Fruit fly (Drosophila melanogaster) whole organism, embryonic: ENCODE results near the gene Cdk1.
A peak's percentile ranks its signal among the peaks of the same experiment; 100 is the strongest.

Experiments
- Adf1 ChIP-seq: fragments of 200-800 bp; sonication (Bioruptor generic); IDR thresholded peaks from 2 replicates; pipeline ENCODE4 v1.3.6; 2022; ENCODE audit warnings: missing biosample characterization, missing genetic modification characterization
- Antp ChIP-seq: fragments of 200-800 bp; sonication (Bioruptor generic); optimal IDR thresholded peaks from 3 replicates; lab custom pipeline; 2016; ENCODE audit warnings: missing biosample characterization, missing genetic modification characterization
- B-H2 ChIP-seq: fragments of 200-800 bp; sonication (Bioruptor generic); optimal IDR thresholded peaks from 2 replicates; lab custom pipeline; 2018; ENCODE audit warnings: missing biosample characterization, mild to moderate bottlenecking, missing genetic modification characterization
- BEAF-32 ChIP-seq: fragments of 200-800 bp; sonication (Bioruptor generic); optimal IDR thresholded peaks from 3 replicates; lab custom pipeline; 2017; ENCODE audit warnings: missing biosample characterization, missing genetic modification characterization, mild to moderate bottlenecking, moderate library complexity, missing genetic modification reagents
- Bgb ChIP-seq: fragments of 200-800 bp; sonication (Bioruptor generic); IDR thresholded peaks from 2 replicates; pipeline ENCODE4 v1.3.6; 2022; ENCODE audit warnings: missing biosample characterization, missing genetic modification characterization; ENCODE audit not compliant: partially characterized antibody
- CG10565 ChIP-seq: fragments of 200-800 bp; sonication (Bioruptor generic); optimal IDR thresholded peaks from 3 replicates; lab custom pipeline; 2016; ENCODE audit warnings: missing biosample characterization, mild to moderate bottlenecking, missing genetic modification characterization
- CG10654 ChIP-seq: fragments of 200-800 bp; sonication (Bioruptor generic); optimal IDR thresholded peaks from 2 replicates; lab custom pipeline; 2016; ENCODE audit warnings: missing biosample characterization, missing genetic modification characterization
- CG11723 ChIP-seq: fragments of 200-800 bp; sonication (Bioruptor generic); optimal IDR thresholded peaks from 2 replicates; lab custom pipeline; 2017; ENCODE audit warnings: missing biosample characterization, mild to moderate bottlenecking, missing genetic modification characterization
- CG12071 ChIP-seq: fragments of 200-800 bp; sonication (Bioruptor generic); optimal IDR thresholded peaks from 3 replicates; lab custom pipeline; 2018; ENCODE audit warnings: missing biosample characterization, mild to moderate bottlenecking, missing genetic modification characterization
- CG12744 ChIP-seq: fragments of 200-800 bp; sonication (Bioruptor generic); optimal IDR thresholded peaks from 2 replicates; lab custom pipeline; 2016; ENCODE audit warnings: missing biosample characterization, missing genetic modification characterization
- CG15011 ChIP-seq: fragments of 200-800 bp; sonication (Bioruptor generic); optimal IDR thresholded peaks from 3 replicates; lab custom pipeline; 2018; ENCODE audit warnings: missing biosample characterization, mild to moderate bottlenecking, missing genetic modification characterization
- CG15479 ChIP-seq: fragments of 200-800 bp; sonication (Bioruptor generic); optimal IDR thresholded peaks from 3 replicates; lab custom pipeline; 2019; ENCODE audit warnings: missing biosample characterization, mild to moderate bottlenecking, missing genetic modification characterization, moderate library complexity
- CG1647 ChIP-seq: fragments of 200-800 bp; sonication (Bioruptor generic); optimal IDR thresholded peaks from 3 replicates; lab custom pipeline; 2016; ENCODE audit warnings: missing biosample characterization, missing genetic modification characterization
- CG17186 ChIP-seq: fragments of 200-800 bp; sonication (Bioruptor generic); optimal IDR thresholded peaks from 3 replicates; lab custom pipeline; 2017; ENCODE audit warnings: missing biosample characterization, missing genetic modification reagents, missing genetic modification characterization
- CG17328 ChIP-seq: fragments of 200-800 bp; sonication (Bioruptor generic); IDR thresholded peaks from 2 replicates; pipeline ENCODE4 v1.3.6; 2022; ENCODE audit warnings: missing biosample characterization, missing genetic modification characterization
- CG17385 ChIP-seq: fragments of 200-800 bp; sonication (Bioruptor generic); optimal IDR thresholded peaks from 3 replicates; lab custom pipeline; 2018; ENCODE audit warnings: missing biosample characterization, mild to moderate bottlenecking, missing genetic modification characterization
- CG18262 ChIP-seq: fragments of 200-800 bp; optimal IDR thresholded peaks from 3 replicates; lab custom pipeline; 2019; ENCODE audit warnings: missing biosample characterization, mild to moderate bottlenecking, missing genetic modification characterization, moderate library complexity
- CG2875 ChIP-seq: fragments of 200-800 bp; sonication (Bioruptor generic); optimal IDR thresholded peaks from 2 replicates; lab custom pipeline; 2017; ENCODE audit warnings: missing biosample characterization, mild to moderate bottlenecking, missing genetic modification characterization, missing genetic modification reagents
- CG33213 ChIP-seq: fragments of 200-800 bp; sonication (Bioruptor generic); optimal IDR thresholded peaks from 3 replicates; lab custom pipeline; 2016; ENCODE audit warnings: missing biosample characterization, missing genetic modification characterization
- CG6813 ChIP-seq: fragments of 200-800 bp; sonication (Bioruptor generic); optimal IDR thresholded peaks from 2 replicates; lab custom pipeline; 2017; ENCODE audit warnings: missing biosample characterization, missing genetic modification characterization, mild to moderate bottlenecking, moderate library complexity, missing genetic modification reagents
- CG7987 ChIP-seq: fragments of 200-800 bp; sonication (Bioruptor generic); optimal IDR thresholded peaks from 2 replicates; lab custom pipeline; 2018; ENCODE audit warnings: missing biosample characterization, mild to moderate bottlenecking, missing genetic modification characterization, moderate library complexity
- CG9609 ChIP-seq: fragments of 200-800 bp; sonication (Bioruptor generic); optimal IDR thresholded peaks from 3 replicates; lab custom pipeline; 2016; ENCODE audit warnings: missing biosample characterization, missing genetic modification characterization
- CG9876 ChIP-seq: fragments of 200-800 bp; sonication (Bioruptor generic); optimal IDR thresholded peaks from 2 replicates; lab custom pipeline; 2016; ENCODE audit warnings: missing biosample characterization, missing genetic modification characterization
- Deaf1 ChIP-seq: fragments of 200-800 bp; optimal IDR thresholded peaks from 3 replicates; lab custom pipeline; 2019; ENCODE audit warnings: missing biosample characterization, mild to moderate bottlenecking, missing genetic modification characterization, moderate library complexity
- Dek ChIP-seq: fragments of 200-800 bp; sonication (Bioruptor generic); optimal IDR thresholded peaks from 3 replicates; lab custom pipeline; 2019; ENCODE audit warnings: missing biosample characterization, mild to moderate bottlenecking, missing genetic modification characterization, moderate library complexity
- Dref ChIP-seq: fragments of 200-800 bp; sonication (Bioruptor generic); IDR thresholded peaks from 2 replicates; pipeline ENCODE4 v1.3.6; 2022; ENCODE audit warnings: missing biosample characterization, missing genetic modification characterization
- Drgx ChIP-seq: fragments of 200-800 bp; sonication (Bioruptor generic); IDR thresholded peaks from 2 replicates; pipeline ENCODE4 v1.3.6; 2022; ENCODE audit warnings: missing biosample characterization, missing genetic modification characterization
- Hr3 ChIP-seq: fragments of 200-800 bp; sonication (Bioruptor generic); optimal IDR thresholded peaks from 3 replicates; lab custom pipeline; 2016; ENCODE audit warnings: missing biosample characterization, missing genetic modification characterization
- NFAT ChIP-seq: fragments of 200-800 bp; sonication (Bioruptor generic); IDR thresholded peaks from 2 replicates; pipeline ENCODE4 v1.3.6; 2022; ENCODE audit warnings: missing biosample characterization, missing genetic modification characterization
- Nf-YB ChIP-seq: fragments of 200-800 bp; sonication (Bioruptor generic); optimal IDR thresholded peaks from 3 replicates; lab custom pipeline; 2019; ENCODE audit warnings: missing biosample characterization, mild to moderate bottlenecking, missing genetic modification characterization, moderate library complexity
- NfI ChIP-seq: fragments of 200-800 bp; sonication (Bioruptor generic); optimal IDR thresholded peaks from 3 replicates; lab custom pipeline; 2018; ENCODE audit warnings: missing biosample characterization, mild to moderate bottlenecking, missing genetic modification characterization, moderate library complexity
- Poxn ChIP-seq: fragments of 200-800 bp; sonication (Bioruptor generic); IDR thresholded peaks from 2 replicates; pipeline ENCODE4 v1.3.6; 2022; ENCODE audit warnings: missing biosample characterization, missing genetic modification characterization
- Rfx ChIP-seq: fragments of 200-800 bp; sonication (Bioruptor generic); IDR thresholded peaks from 2 replicates; pipeline ENCODE4 v1.3.6; 2022; ENCODE audit warnings: missing biosample characterization, missing genetic modification characterization
- Sry-δ ChIP-seq: fragments of 200-800 bp; sonication (Bioruptor generic); optimal IDR thresholded peaks from 2 replicates; lab custom pipeline; 2016; ENCODE audit warnings: missing biosample characterization, missing genetic modification characterization
- ab ChIP-seq: fragments of 200-800 bp; sonication (Bioruptor generic); optimal IDR thresholded peaks from 2 replicates; lab custom pipeline; 2016; ENCODE audit warnings: missing biosample characterization, missing genetic modification characterization
- ac ChIP-seq: fragments of 200-800 bp; sonication (Bioruptor generic); optimal IDR thresholded peaks from 3 replicates; lab custom pipeline; 2017; ENCODE audit warnings: missing biosample characterization, mild to moderate bottlenecking, missing genetic modification characterization
- da ChIP-seq: fragments of 200-800 bp; sonication (Bioruptor generic); optimal IDR thresholded peaks from 2 replicates; lab custom pipeline; 2016; ENCODE audit warnings: missing biosample characterization, missing genetic modification characterization
- dmrt11E ChIP-seq: fragments of 200-800 bp; sonication (Bioruptor generic); optimal IDR thresholded peaks from 3 replicates; lab custom pipeline; 2018; ENCODE audit warnings: missing biosample characterization, mild to moderate bottlenecking, missing genetic modification characterization, moderate library complexity
- dmrt99B ChIP-seq: fragments of 200-800 bp; sonication (Bioruptor generic); optimal IDR thresholded peaks from 2 replicates; lab custom pipeline; 2018; ENCODE audit warnings: missing biosample characterization, mild to moderate bottlenecking, missing genetic modification characterization, moderate library complexity
- ewg ChIP-seq: fragments of 200-800 bp; sonication (Bioruptor generic); optimal IDR thresholded peaks from 3 replicates; lab custom pipeline; 2017; ENCODE audit warnings: mild to moderate bottlenecking, missing biosample characterization, missing genetic modification reagents, missing genetic modification characterization
- fd3F ChIP-seq: fragments of 200-800 bp; sonication (Bioruptor generic); optimal IDR thresholded peaks from 2 replicates; lab custom pipeline; 2018; ENCODE audit warnings: missing biosample characterization, mild to moderate bottlenecking, missing genetic modification characterization, moderate library complexity
- fd96Cb ChIP-seq: fragments of 200-800 bp; sonication (Bioruptor generic); optimal IDR thresholded peaks from 2 replicates; lab custom pipeline; 2018; ENCODE audit warnings: missing biosample characterization, mild to moderate bottlenecking, missing genetic modification characterization, moderate library complexity
- gsb ChIP-seq: fragments of 200-800 bp; sonication (Bioruptor generic); IDR thresholded peaks from 2 replicates; pipeline ENCODE4 v1.3.6; 2022; ENCODE audit warnings: missing biosample characterization, missing genetic modification characterization
- inv ChIP-seq: fragments of 200-800 bp; sonication (Bioruptor generic); IDR thresholded peaks from 2 replicates; pipeline ENCODE4 v1.3.6; 2022; ENCODE audit warnings: missing biosample characterization, missing genetic modification characterization; ENCODE audit not compliant: partially characterized antibody
- mld ChIP-seq: fragments of 200-800 bp; sonication (Bioruptor generic); IDR thresholded peaks from 3 replicates; pipeline ENCODE4 v1.3.6; 2022; ENCODE audit warnings: missing biosample characterization, missing genetic modification characterization; ENCODE audit not compliant: partially characterized antibody
- slbo ChIP-seq: fragments of 200-800 bp; sonication (Bioruptor generic); IDR thresholded peaks from 2 replicates; pipeline ENCODE4 v1.3.6; 2022; ENCODE audit warnings: missing biosample characterization, missing genetic modification characterization
- slou ChIP-seq: fragments of 200-800 bp; sonication (Bioruptor generic); optimal IDR thresholded peaks from 3 replicates; lab custom pipeline; 2016; ENCODE audit warnings: missing biosample characterization, missing genetic modification characterization
- so ChIP-seq: fragments of 200-800 bp; sonication (Bioruptor generic); IDR thresholded peaks from 3 replicates; pipeline ENCODE4 v1.3.6; 2022; ENCODE audit warnings: missing biosample characterization, missing genetic modification characterization
- z ChIP-seq: fragments of 200-800 bp; sonication (Bioruptor generic); IDR thresholded peaks from 3 replicates; pipeline ENCODE4 v1.3.6; 2022; ENCODE audit warnings: missing biosample characterization, missing genetic modification characterization
- zen ChIP-seq: fragments of 200-800 bp; sonication (Bioruptor generic); optimal IDR thresholded peaks from 3 replicates; lab custom pipeline; 2018; ENCODE audit warnings: missing biosample characterization, mild to moderate bottlenecking, missing genetic modification characterization, moderate library complexity

Cdk1 gene

dm6 chr2L:10334854-10335277 lies 51.2 kb downstream of the Cdk1 start (continued):
- TF ChIP-seq zen (tag; lab: Kevin White, UChicago) (peak; percentile 29), dmrt11E (tag; lab: Kevin White, UChicago) (peak; percentile 25), fd3F (GFP tag; lab: Kevin White, UChicago) (peak; percentile 24), Adf1 (GFP tag; lab: Robert Waterston, UW) (peak; percentile 16; the same call in 1 of the 2 replicates), B-H2 (peak; percentile 87), Antp (peak; percentile 20), mld (GFP tag; lab: Robert Waterston, UW) (no peak), Drgx (GFP tag; lab: Robert Waterston, UW) (no peak), CG9876 (GFP tag; lab: Kevin White, UChicago) (no peak), Bgb (GFP tag; lab: Robert Waterston, UW) (peak; percentile 74), CG17328 (GFP tag; lab: Robert Waterston, UW) (peak; percentile 53), CG1647 (GFP tag; lab: Kevin White, UChicago) (peak; percentile 61), CG15479 (GFP tag; lab: Kevin White, UChicago) (peak; percentile 73), ac (peak; percentile 15), CG10654 (peak; percentile 14), dmrt99B (tag; lab: Kevin White, UChicago) (peak; percentile 47), slbo (GFP tag; lab: Robert Waterston, UW) (peak; percentile 64), z (GFP tag; lab: Robert Waterston, UW) (no peak), CG18262 (tag; lab: Kevin White, UChicago) (peak; percentile 41), CG10565 (GFP tag; lab: Kevin White, UChicago) (no peak), CG12744 (GFP tag; lab: Kevin White, UChicago) (no peak), CG2875 (peak; percentile 53), BEAF-32 (GFP tag; lab: Kevin White, UChicago) (peak; percentile 62), ab (GFP tag; lab: Kevin White, UChicago) (peak; percentile 51), CG6813 (peak; percentile 66), CG33213 (GFP tag; lab: Kevin White, UChicago) (peak; percentile 61), Nf-YB (GFP tag; lab: Kevin White, UChicago) (peak; percentile 52), inv (no peak), CG17186 (no peak), Dref (GFP tag; lab: Robert Waterston, UW) (peak; percentile 45), Deaf1 (tag; lab: Kevin White, UChicago) (peak; percentile 40), NfI (GFP tag; lab: Kevin White, UChicago) (peak; percentile 59), CG17385 (peak; percentile 64), CG11723 (GFP tag; lab: Kevin White, UChicago) (peak; percentile 75), gsb (GFP tag; lab: Robert Waterston, UW) (no peak), fd96Cb (no peak), Sry-δ (GFP tag; lab: Kevin White, UChicago) (peak; percentile 54), slou (GFP tag; lab: Kevin White, UChicago) (no peak), Dek (tag; lab: Kevin White, UChicago) (peak; percentile 60), Poxn (GFP tag; lab: Robert Waterston, UW) (no peak), CG7987 (GFP tag; lab: Kevin White, UChicago) (peak; percentile 87), NFAT (GFP tag; lab: Robert Waterston, UW) (peak; percentile 70; the same call in 1 of the 2 replicates), da (GFP tag; lab: Kevin White, UChicago) (no peak), ewg (GFP tag; lab: Kevin White, UChicago) (peak; percentile 26), CG15011 (GFP tag; lab: Kevin White, UChicago) (peak; percentile 45), Rfx (GFP tag; lab: Robert Waterston, UW) (peak; percentile 75), CG12071 (GFP tag; lab: Kevin White, UChicago) (no peak), Hr3 (GFP tag; lab: Kevin White, UChicago) (peak; percentile 6), so (no peak; the same call in 1 of the 3 replicates), CG9609 (GFP tag; lab: Kevin White, UChicago) (peak; percentile 26)
